Worm (Caenorhabditis elegans) whole organism, mixed stage, embryonic: ENCODE data around the gene T02D1.4.

Experiments used
- blmp-1 ChIP-seq: fragments of 150-350 bp; optimal IDR thresholded peaks from 2 replicates; lab custom pipeline; 2014; ENCODE audit warnings: missing biosample characterization, missing genetic modification characterization
- lsy-2 ChIP-seq: fragments of 150-350 bp; optimal IDR thresholded peaks from 2 replicates; lab custom pipeline; 2014; ENCODE audit warnings: missing biosample characterization, missing genetic modification characterization
- nhr-28 ChIP-seq: fragments of 150-350 bp; optimal IDR thresholded peaks from 2 replicates; lab custom pipeline; 2014; ENCODE audit warnings: missing biosample characterization, missing genetic modification characterization
- pha-4 ChIP-seq: fragments of 150-350 bp; optimal IDR thresholded peaks from 2 replicates; lab custom pipeline; 2018; ENCODE audit warnings: missing biosample characterization, missing genetic modification reagents, missing genetic modification characterization
- snpc-4 ChIP-seq: fragments of 150-350 bp; optimal IDR thresholded peaks from 2 replicates; lab custom pipeline; 2014; ENCODE audit warnings: missing biosample characterization, missing genetic modification characterization
- unc-39 ChIP-seq: fragments of 150-350 bp; optimal IDR thresholded peaks from 2 replicates; lab custom pipeline; 2014; ENCODE audit warnings: missing biosample characterization, missing genetic modification characterization
- unc-62 ChIP-seq: fragments of 150-350 bp; optimal IDR thresholded peaks from 2 replicates; lab custom pipeline; 2014; ENCODE audit warnings: missing biosample characterization, missing genetic modification reagents, missing genetic modification characterization
- ztf-11 ChIP-seq: fragments of 150-350 bp; optimal IDR thresholded peaks from 2 replicates; lab custom pipeline; 2014; ENCODE audit warnings: missing biosample characterization, missing genetic modification characterization

DNA sequence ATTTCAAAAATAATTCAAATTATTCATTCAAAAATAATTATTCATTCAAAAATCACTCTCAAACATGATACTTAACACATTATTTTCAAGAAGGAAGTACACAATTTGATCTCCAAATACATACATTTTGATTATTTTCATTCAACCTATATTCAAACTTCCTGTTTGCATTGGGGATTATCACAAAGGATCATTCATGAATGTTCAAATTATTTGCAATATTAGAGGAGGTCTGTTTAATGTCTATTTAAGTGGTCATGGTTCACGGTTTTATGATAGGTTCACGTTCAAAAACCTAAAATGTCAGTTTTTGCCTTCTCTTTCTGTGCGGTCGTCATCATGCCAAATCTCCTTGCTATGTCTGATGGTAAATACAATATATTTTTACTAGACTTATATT is 38.4 kb upstream of the T02D1.4 start, which contains the start of gene clec-202:
- TF ChIP-seq blmp-1 (tag; lab: Kevin White, UChicago) (no peak), snpc-4 (no peak), lsy-2 (tag; lab: Kevin White, UChicago) (no peak), unc-62 (GFP tag; lab: Kevin White, UChicago) (no peak), unc-39 (tag; lab: Kevin White, UChicago) (no peak), nhr-28 (tag; lab: Kevin White, UChicago) (no peak), ztf-11 (tag; lab: Kevin White, UChicago) (no peak), pha-4 (tag; lab: Kevin White, UChicago) (no peak)
